Worm (Caenorhabditis elegans) whole organism, midembryonic: ENCODE data around the gene ZK180.5.

Experiments
- cog-1 ChIP-seq: sonication (generic microtip); optimal IDR thresholded peaks from 2 replicates; lab custom pipeline; 2016; ENCODE audit warnings: missing genetic modification characterization, missing compliant biosample characterization
- ztf-29 ChIP-seq: fragments of 200-800 bp; sonication (Bioruptor generic); IDR thresholded peaks from 2 replicates; pipeline ENCODE4 v1.3.6; 2022; ENCODE audit warnings: missing genetic modification reagents, missing genetic modification characterization, missing compliant biosample characterization

DNA sequence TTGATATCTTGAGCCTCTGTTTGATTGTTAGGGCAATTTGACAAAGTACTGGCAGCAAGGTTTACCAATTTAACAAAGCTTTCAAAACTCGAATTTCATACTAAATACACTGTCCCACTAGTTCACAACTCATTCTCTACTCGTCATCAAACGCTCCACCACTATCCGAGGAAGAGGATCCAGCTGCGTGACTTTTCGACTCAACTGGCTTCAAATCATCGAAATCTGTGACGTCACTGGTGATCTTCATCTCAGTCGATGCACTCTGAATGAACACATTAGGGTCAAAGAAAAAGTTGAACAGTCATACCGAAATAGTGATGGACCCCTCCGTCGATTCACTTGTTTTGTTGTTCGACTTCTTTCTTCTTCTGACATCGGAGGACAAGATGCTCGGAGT lies 48.9 kb upstream of the ZK180.5 start:
- TF ChIP-seq cog-1 (tag; lab: Kevin White, UChicago) (no peak), ztf-29 (GFP tag; lab: Robert Waterston, UW) (no peak)
